Worm (Caenorhabditis elegans): Measurements from ENCODE around the gene T16G12.4.

DNA sequence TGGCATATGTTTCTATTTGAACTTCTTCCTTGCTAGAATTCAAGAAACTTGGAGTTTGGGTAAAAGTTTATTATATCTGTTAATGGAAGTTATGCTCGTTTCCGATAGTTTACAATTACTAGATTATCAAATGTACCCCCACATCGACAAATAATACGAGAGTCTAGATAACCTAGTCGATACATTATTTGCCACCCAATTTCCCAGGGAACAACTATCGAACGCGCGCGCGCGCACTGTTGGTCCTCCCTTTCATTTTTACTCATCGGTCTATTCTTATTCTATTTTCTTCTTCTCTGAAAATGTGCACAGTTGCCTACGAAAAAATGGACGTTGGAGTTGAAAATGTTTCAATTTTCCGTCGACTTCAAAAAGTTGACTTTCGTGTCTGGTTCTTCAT, 3.0 kb downstream of the T16G12.4 start, which contains the start of gene T16G12.13:
- no peak for TF ChIP-seq nhr-76 (tag; optimal IDR thresholded peaks at IDR 0.05)
- no peak for TF ChIP-seq blmp-1 (tag; optimal IDR thresholded peaks at IDR 0.05)
- no peak for TF ChIP-seq nhr-12 (tag; optimal IDR thresholded peaks at IDR 0.05)
- no peak for TF ChIP-seq unc-62 (GFP tag; optimal IDR thresholded peaks at IDR 0.05)
- no peak for TF ChIP-seq ztf-11 (tag; optimal IDR thresholded peaks at IDR 0.05)
- TF ChIP-seq lin-32 (GFP tag; optimal IDR thresholded peaks at IDR 0.05): no peak
- no peak for TF ChIP-seq nhr-237 (tag; optimal IDR thresholded peaks at IDR 0.05)
